Fruit fly (Drosophila melanogaster) whole organism, embryonic: ENCODE measurements around the gene hry.

ENCODE experiments used
- Atf6 ChIP-seq: fragments of 200-800 bp; sonication (Bioruptor generic); IDR thresholded peaks from 2 replicates; pipeline ENCODE4 v1.3.6; 2022; ENCODE audit warnings: missing biosample characterization, missing genetic modification characterization
- C15 ChIP-seq: fragments of 200-800 bp; sonication (Bioruptor generic); IDR thresholded peaks from 3 replicates; pipeline ENCODE4 v1.3.6; 2022; ENCODE audit warnings: missing biosample characterization, missing genetic modification characterization
- CG10209 ChIP-seq: fragments of 200-800 bp; sonication (Bioruptor generic); optimal IDR thresholded peaks from 3 replicates; lab custom pipeline; 2017; ENCODE audit warnings: missing biosample characterization, mild to moderate bottlenecking, missing genetic modification characterization, missing genetic modification reagents
- CG10274 ChIP-seq: fragments of 200-800 bp; sonication (Bioruptor generic); optimal IDR thresholded peaks from 3 replicates; lab custom pipeline; 2017; ENCODE audit warnings: missing biosample characterization, mild to moderate bottlenecking, missing genetic modification characterization
- CG10543 ChIP-seq: fragments of 200-800 bp; sonication (Bioruptor generic); optimal IDR thresholded peaks from 3 replicates; lab custom pipeline; 2017; ENCODE audit warnings: missing biosample characterization, mild to moderate bottlenecking, missing genetic modification characterization, moderate library complexity
- CG10565 ChIP-seq: fragments of 200-800 bp; sonication (Bioruptor generic); optimal IDR thresholded peaks from 3 replicates; lab custom pipeline; 2016; ENCODE audit warnings: missing biosample characterization, mild to moderate bottlenecking, missing genetic modification characterization
- CG11398 ChIP-seq: fragments of 200-800 bp; sonication (Bioruptor generic); optimal IDR thresholded peaks from 2 replicates; lab custom pipeline; 2016; ENCODE audit warnings: missing biosample characterization, missing genetic modification characterization
- CG11504 ChIP-seq: fragments of 200-800 bp; sonication (Bioruptor generic); optimal IDR thresholded peaks from 3 replicates; lab custom pipeline; 2019; ENCODE audit warnings: missing biosample characterization, mild to moderate bottlenecking, missing genetic modification characterization, moderate library complexity
- CG1233 ChIP-seq: fragments of 200-800 bp; sonication (Bioruptor generic); optimal IDR thresholded peaks from 4 replicates; lab custom pipeline; 2018; ENCODE audit warnings: missing biosample characterization, mild to moderate bottlenecking, missing genetic modification characterization
- CG13775 ChIP-seq: fragments of 200-800 bp; sonication (Bioruptor generic); optimal IDR thresholded peaks from 3 replicates; lab custom pipeline; 2017; ENCODE audit warnings: missing biosample characterization, mild to moderate bottlenecking, missing genetic modification characterization
- CG15011 ChIP-seq: fragments of 200-800 bp; sonication (Bioruptor generic); optimal IDR thresholded peaks from 3 replicates; lab custom pipeline; 2018; ENCODE audit warnings: missing biosample characterization, mild to moderate bottlenecking, missing genetic modification characterization
- CG15696 ChIP-seq: fragments of 200-800 bp; sonication (Bioruptor generic); optimal IDR thresholded peaks from 2 replicates; lab custom pipeline; 2019; ENCODE audit warnings: missing biosample characterization, mild to moderate bottlenecking, missing genetic modification characterization, moderate library complexity
- CG16813 ChIP-seq: fragments of 200-800 bp; sonication (Bioruptor generic); IDR thresholded peaks from 3 replicates; pipeline ENCODE4 v1.3.6; 2022; ENCODE audit warnings: missing biosample characterization, missing genetic modification characterization; ENCODE audit not compliant: partially characterized antibody
- CG17186 ChIP-seq: fragments of 200-800 bp; sonication (Bioruptor generic); optimal IDR thresholded peaks from 3 replicates; lab custom pipeline; 2017; ENCODE audit warnings: missing biosample characterization, missing genetic modification reagents, missing genetic modification characterization
- CG3163 ChIP-seq: fragments of 200-800 bp; sonication (Bioruptor generic); optimal IDR thresholded peaks from 3 replicates; lab custom pipeline; 2016; ENCODE audit warnings: missing biosample characterization, missing genetic modification characterization
- CG33213 ChIP-seq: fragments of 200-800 bp; sonication (Bioruptor generic); optimal IDR thresholded peaks from 3 replicates; lab custom pipeline; 2016; ENCODE audit warnings: missing biosample characterization, missing genetic modification characterization
- CG33557 ChIP-seq: fragments of 200-800 bp; sonication (Bioruptor generic); optimal IDR thresholded peaks from 2 replicates; lab custom pipeline; 2019; ENCODE audit warnings: missing biosample characterization, mild to moderate bottlenecking, missing genetic modification characterization, moderate library complexity
- CG5245 ChIP-seq: fragments of 200-800 bp; sonication (Bioruptor generic); optimal IDR thresholded peaks from 3 replicates; lab custom pipeline; 2016; ENCODE audit warnings: missing biosample characterization, missing genetic modification characterization
- CG7372 ChIP-seq: fragments of 200-800 bp; sonication (Bioruptor generic); IDR thresholded peaks from 2 replicates; pipeline ENCODE4 v1.3.6; 2022; ENCODE audit warnings: missing biosample characterization, missing genetic modification characterization
- CG7839 ChIP-seq: fragments of 200-800 bp; sonication (Bioruptor generic); optimal IDR thresholded peaks from 3 replicates; lab custom pipeline; 2018; ENCODE audit warnings: missing biosample characterization, mild to moderate bottlenecking, missing genetic modification characterization, moderate library complexity
- Dbx ChIP-seq: fragments of 200-800 bp; sonication (Bioruptor generic); IDR thresholded peaks from 3 replicates; pipeline ENCODE4 v1.3.6; 2022; ENCODE audit warnings: missing biosample characterization, missing genetic modification characterization
- Dfd ChIP-seq, 2 experiments: fragments of >200 bp; optimal IDR thresholded peaks; 2 replicates each; lab custom pipeline; 2017; ENCODE audit warnings: missing biosample characterization in 2 of 2, missing genetic modification characterization in 2 of 2
- Ets65A ChIP-seq: fragments of 200-800 bp; sonication (Bioruptor generic); peaks from one replicate; lab custom pipeline; 2016; ENCODE audit warnings: missing biosample characterization, missing genetic modification characterization
- Hr39 ChIP-seq: fragments of >200 bp; optimal IDR thresholded peaks from 2 replicates; lab custom pipeline; 2017
- MESR4 ChIP-seq: fragments of 200-800 bp; sonication (Bioruptor generic); optimal IDR thresholded peaks from 2 replicates; lab custom pipeline; 2018; ENCODE audit warnings: missing biosample characterization, mild to moderate bottlenecking, missing genetic modification characterization, moderate library complexity
- Nf-YC ChIP-seq: fragments of 200-800 bp; optimal IDR thresholded peaks from 3 replicates; lab custom pipeline; 2019; ENCODE audit warnings: missing biosample characterization, mild to moderate bottlenecking, missing genetic modification characterization, moderate library complexity
- Opbp ChIP-seq: fragments of 200-800 bp; sonication (Bioruptor generic); IDR thresholded peaks from 3 replicates; pipeline ENCODE4 v1.3.6; 2022; ENCODE audit warnings: missing biosample characterization, missing genetic modification characterization; ENCODE audit not compliant: partially characterized antibody
- Spps ChIP-seq: fragments of 200-800 bp; sonication (Bioruptor generic); optimal IDR thresholded peaks from 2 replicates; lab custom pipeline; 2018; ENCODE audit warnings: missing biosample characterization, mild to moderate bottlenecking, missing genetic modification characterization
- Xrp1 ChIP-seq: fragments of 200-800 bp; sonication (Bioruptor generic); IDR thresholded peaks from 2 replicates; pipeline ENCODE4 v1.3.6; 2022; ENCODE audit warnings: missing biosample characterization, missing genetic modification characterization
- al ChIP-seq: fragments of 200-800 bp; sonication (Bioruptor generic); IDR thresholded peaks from 2 replicates; pipeline ENCODE4 v1.3.6; 2022; ENCODE audit warnings: missing biosample characterization, missing genetic modification characterization
- az2 ChIP-seq: fragments of 200-800 bp; sonication (Bioruptor generic); optimal IDR thresholded peaks from 3 replicates; lab custom pipeline; 2016; ENCODE audit warnings: missing biosample characterization, missing genetic modification characterization
- bab2 ChIP-seq: fragments of 200-800 bp; sonication (Bioruptor generic); optimal IDR thresholded peaks from 2 replicates; lab custom pipeline; 2016; ENCODE audit warnings: missing biosample characterization, missing genetic modification characterization
- corto ChIP-seq: fragments of 200-800 bp; sonication (Bioruptor generic); optimal IDR thresholded peaks from 2 replicates; lab custom pipeline; 2016; ENCODE audit warnings: missing biosample characterization, mild to moderate bottlenecking, missing genetic modification characterization, moderate library complexity
- dimm ChIP-seq: fragments of 200-800 bp; sonication (Bioruptor generic); IDR thresholded peaks from 2 replicates; pipeline ENCODE4 v1.3.6; 2022; ENCODE audit warnings: missing biosample characterization, missing genetic modification characterization
- dmrt99B ChIP-seq: fragments of 200-800 bp; sonication (Bioruptor generic); optimal IDR thresholded peaks from 2 replicates; lab custom pipeline; 2018; ENCODE audit warnings: missing biosample characterization, mild to moderate bottlenecking, missing genetic modification characterization, moderate library complexity
- ems ChIP-seq: fragments of 200-800 bp; sonication (Bioruptor generic); optimal IDR thresholded peaks from 3 replicates; lab custom pipeline; 2016; ENCODE audit warnings: missing biosample characterization, missing genetic modification characterization
- eyg ChIP-seq: fragments of 200-800 bp; sonication (Bioruptor generic); optimal IDR thresholded peaks from 3 replicates; lab custom pipeline; 2016; ENCODE audit warnings: missing biosample characterization, missing genetic modification characterization
- insv ChIP-seq, 2 experiments: fragments of 200-800 bp; sonication (Bioruptor generic); optimal IDR thresholded peaks; 3 replicates each; lab custom pipeline; 2016 to 2018; ENCODE audit warnings: missing biosample characterization in 2 of 2, missing genetic modification characterization in 2 of 2
- jigr1 ChIP-seq: fragments of 200-800 bp; sonication (Bioruptor generic); IDR thresholded peaks from 3 replicates; pipeline ENCODE4 v1.3.6; 2022; ENCODE audit warnings: missing biosample characterization, missing genetic modification characterization
- kni ChIP-seq: fragments of 200-800 bp; sonication (Bioruptor generic); optimal IDR thresholded peaks from 3 replicates; lab custom pipeline; 2017; ENCODE audit warnings: mild to moderate bottlenecking, missing biosample characterization, missing genetic modification reagents, missing genetic modification characterization
- luna ChIP-seq: fragments of 200-800 bp; sonication (Bioruptor generic); optimal IDR thresholded peaks from 2 replicates; lab custom pipeline; 2016; ENCODE audit warnings: missing biosample characterization, missing genetic modification characterization
- peb ChIP-seq: fragments of 200-800 bp; sonication (Bioruptor generic); IDR thresholded peaks from 2 replicates; pipeline ENCODE4 v1.3.6; 2022; ENCODE audit warnings: missing biosample characterization, missing genetic modification characterization
- sd ChIP-seq: fragments of 200-800 bp; sonication (Bioruptor generic); optimal IDR thresholded peaks from 3 replicates; lab custom pipeline; 2018; ENCODE audit warnings: missing biosample characterization, mild to moderate bottlenecking, missing genetic modification characterization, moderate library complexity
- sna ChIP-seq: fragments of 200-800 bp; sonication (Bioruptor generic); IDR thresholded peaks from 2 replicates; pipeline ENCODE4 v1.3.6; 2022; ENCODE audit warnings: missing biosample characterization, missing genetic modification characterization; ENCODE audit not compliant: partially characterized antibody
- sob ChIP-seq: fragments of 200-800 bp; sonication (Bioruptor generic); IDR thresholded peaks from 2 replicates; pipeline ENCODE4 v1.3.6; 2022; ENCODE audit warnings: missing biosample characterization, missing genetic modification characterization
- tll ChIP-seq, 2 experiments: fragments of 200-800 bp in 1 of 2; fragments of >200 bp in 1 of 2; sonication (Bioruptor generic) in 1 of 2; optimal IDR thresholded peaks; 2 replicates each; lab custom pipeline; 2017 to 2019; ENCODE audit warnings: missing biosample characterization in 2 of 2, missing genetic modification characterization in 2 of 2, mild to moderate bottlenecking in 1 of 2, moderate library complexity in 1 of 2
- trem ChIP-seq: fragments of 200-800 bp; optimal IDR thresholded peaks from 3 replicates; lab custom pipeline; 2019; ENCODE audit warnings: missing biosample characterization, mild to moderate bottlenecking, missing genetic modification characterization, moderate library complexity
- ttk ChIP-seq: fragments of 200-800 bp; sonication (Bioruptor generic); IDR thresholded peaks from 2 replicates; pipeline ENCODE4 v2.1.2; 2022; ENCODE audit warnings: missing biosample characterization, missing genetic modification characterization
- wdn ChIP-seq: fragments of 200-800 bp; sonication (Bioruptor generic); IDR thresholded peaks from 2 replicates; pipeline ENCODE4 v1.3.6; 2022; ENCODE audit warnings: missing biosample characterization, missing genetic modification characterization
- wor ChIP-seq: fragments of 200-800 bp; sonication (Bioruptor generic); IDR thresholded peaks from 2 replicates; pipeline ENCODE4 v1.3.6; 2022; ENCODE audit warnings: missing biosample characterization, missing genetic modification characterization
- zen2 ChIP-seq: fragments of 200-800 bp; sonication (Bioruptor generic); IDR thresholded peaks from 3 replicates; pipeline ENCODE4 v1.3.6; 2022; ENCODE audit warnings: missing biosample characterization, missing genetic modification characterization; ENCODE audit not compliant: partially characterized antibody

The hry gene

DNA sequence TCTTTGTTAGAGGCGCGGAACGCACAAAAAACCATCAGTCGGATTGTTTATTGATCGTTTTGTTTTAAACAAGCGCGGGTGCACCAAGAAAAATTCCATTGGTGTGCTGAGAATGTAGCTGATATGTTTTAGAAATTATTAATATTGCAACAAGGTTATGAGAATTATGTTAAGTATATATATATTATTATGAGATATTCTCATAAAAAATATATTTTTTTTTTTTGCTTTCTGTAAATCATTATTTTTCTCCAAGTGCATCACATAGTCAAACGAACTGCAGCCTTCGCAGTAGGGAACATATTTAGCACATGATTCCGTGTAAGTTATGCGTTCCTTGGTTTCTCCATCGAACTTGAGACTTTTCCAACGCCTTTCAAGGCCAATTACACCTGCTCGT, 46.6 kb upstream of the hry start (continued):
- no peak for TF ChIP-seq zen2 (GFP tag; lab: Robert Waterston, UW)
- TF ChIP-seq CG10543 (GFP tag; lab: Kevin White, UChicago): peak; percentile 30
- TF ChIP-seq Nf-YC: peak; percentile 71
- TF ChIP-seq sna (GFP tag; lab: Robert Waterston, UW): no peak
- 0 out of 2 replicates have a peak, but pooled peaks have one; percentile 24 for TF ChIP-seq wdn (GFP tag; lab: Robert Waterston, UW)
- peak; percentile 61 for TF ChIP-seq CG15696
- TF ChIP-seq insv (GFP tag; optimal IDR thresholded peaks at IDR 0.05; lab: Kevin White, UChicago): no peak
- peak; percentile 86 for TF ChIP-seq dmrt99B (tag; lab: Kevin White, UChicago)
- TF ChIP-seq CG7839 (tag; lab: Kevin White, UChicago): peak; percentile 87
- no peak for TF ChIP-seq CG5245
- no peak for TF ChIP-seq C15 (GFP tag; lab: Robert Waterston, UW)
- TF ChIP-seq ttk (GFP tag; lab: Robert Waterston, UW): peak; percentile 64; the same call in 1 of the 2 replicates
- TF ChIP-seq Dfd (GFP tag; optimal IDR thresholded peaks at IDR 0.05; lab: Kevin White, UChicago): no peak
- peak; percentile 18 for TF ChIP-seq CG33557 (GFP tag; lab: Kevin White, UChicago)
- TF ChIP-seq CG33213: no peak
- no peak for TF ChIP-seq CG10274 (GFP tag; lab: Kevin White, UChicago)
- TF ChIP-seq CG11398 (GFP tag; lab: Kevin White, UChicago): no peak
- TF ChIP-seq Xrp1: peak; percentile 90
- no peak for TF ChIP-seq tll (GFP tag; optimal IDR thresholded peaks at IDR 0.05; lab: Kevin White, UChicago)
- TF ChIP-seq CG11504 (tag; lab: Kevin White, UChicago): peak; percentile 82
- no peak for TF ChIP-seq jigr1 (GFP tag; lab: Robert Waterston, UW)
- no peak for TF ChIP-seq Hr39 (lab: Kevin White, UChicago)
- peak; percentile 65 for TF ChIP-seq al (GFP tag; lab: Robert Waterston, UW)
- TF ChIP-seq CG15011 (GFP tag; lab: Kevin White, UChicago): no peak
- no peak for TF ChIP-seq luna (GFP tag; lab: Kevin White, UChicago)
- peak; percentile 58 for TF ChIP-seq trem (tag; lab: Kevin White, UChicago)
- peak; percentile 51 for TF ChIP-seq az2 (GFP tag; lab: Kevin White, UChicago)
- TF ChIP-seq sd: no peak
- TF ChIP-seq kni (GFP tag; lab: Kevin White, UChicago): no peak
- TF ChIP-seq Opbp (GFP tag; lab: Robert Waterston, UW): no peak
- TF ChIP-seq Atf6 (GFP tag; lab: Robert Waterston, UW): peak; percentile 40; the same call in 1 of the 2 replicates
- peak; percentile 33 for TF ChIP-seq CG13775 (GFP tag; lab: Kevin White, UChicago)
- TF ChIP-seq bab2 (GFP tag; lab: Kevin White, UChicago): no peak
- TF ChIP-seq ems: no peak
- TF ChIP-seq corto (GFP tag; lab: Kevin White, UChicago): no peak
- no peak for TF ChIP-seq eyg
- TF ChIP-seq CG17186 (GFP tag; lab: Kevin White, UChicago): no peak
- peak; percentile 31; the same call in 1 of the 2 replicates for TF ChIP-seq wor (GFP tag; lab: Robert Waterston, UW)
- TF ChIP-seq CG10565 (GFP tag; lab: Kevin White, UChicago): no peak
- peak; percentile 81 for TF ChIP-seq CG7372
- TF ChIP-seq Dbx: 0 out of 3 replicates have a peak, but pooled peaks have one; percentile 40
- TF ChIP-seq CG3163 (GFP tag; lab: Kevin White, UChicago): no peak
- TF ChIP-seq peb (GFP tag; lab: Robert Waterston, UW): peak; percentile 47; the same call in 1 of the 2 replicates
- TF ChIP-seq CG1233 (GFP tag; lab: Kevin White, UChicago): peak; percentile 63
- TF ChIP-seq MESR4 (GFP tag; lab: Kevin White, UChicago): no peak
- TF ChIP-seq dimm (GFP tag; lab: Robert Waterston, UW): no peak; the same call in 1 of the 2 replicates
- no peak for TF ChIP-seq CG16813 (GFP tag; lab: Robert Waterston, UW)
- TF ChIP-seq Ets65A (GFP tag; lab: Kevin White, UChicago): no peak
- TF ChIP-seq Spps (tag; lab: Kevin White, UChicago): peak; percentile 40
- peak; percentile 73 for TF ChIP-seq sob (GFP tag; lab: Robert Waterston, UW)
- TF ChIP-seq CG10209 (GFP tag; lab: Kevin White, UChicago): peak; percentile 31
